Fruit fly (Drosophila melanogaster) whole organism, prepupa: ENCODE measurements around the gene CG32651.

Experiments
- Blimp-1 ChIP-seq: fragments of 200-800 bp; sonication (Bioruptor generic); optimal IDR thresholded peaks from 3 replicates; lab custom pipeline; 2017; ENCODE audit warnings: missing biosample characterization, missing genetic modification characterization, mild to moderate bottlenecking, moderate library complexity, missing genetic modification reagents
- CG11902 ChIP-seq: fragments of 200-800 bp; sonication (Bioruptor generic); optimal IDR thresholded peaks from 3 replicates; lab custom pipeline; 2016; ENCODE audit warnings: missing biosample characterization, missing genetic modification characterization
- CG34406 ChIP-seq: fragments of 200-800 bp; sonication (Bioruptor generic); optimal IDR thresholded peaks from 3 replicates; lab custom pipeline; 2016; ENCODE audit warnings: missing biosample characterization, missing genetic modification characterization
- CG9139 ChIP-seq: fragments of 200-800 bp; sonication (Bioruptor generic); optimal IDR thresholded peaks from 3 replicates; lab custom pipeline; 2017; ENCODE audit warnings: missing biosample characterization, mild to moderate bottlenecking, missing genetic modification characterization
- Gug ChIP-seq: fragments of 200-800 bp; sonication (Bioruptor generic); IDR thresholded peaks from 2 replicates; pipeline ENCODE4 v1.3.6; 2022; ENCODE audit warnings: missing biosample characterization, missing genetic modification characterization
- Lpt ChIP-seq: fragments of 200-800 bp; sonication (Bioruptor generic); optimal IDR thresholded peaks from 3 replicates; lab custom pipeline; 2016; ENCODE audit warnings: missing biosample characterization, missing genetic modification characterization
- OdsH ChIP-seq: fragments of 200-800 bp; sonication (Bioruptor generic); optimal IDR thresholded peaks from 3 replicates; lab custom pipeline; 2016; ENCODE audit warnings: missing biosample characterization, missing genetic modification characterization
- Sox102F ChIP-seq: fragments of 200-800 bp; sonication (Bioruptor generic); optimal IDR thresholded peaks from 2 replicates; lab custom pipeline; 2016; ENCODE audit warnings: missing biosample characterization, mild to moderate bottlenecking, missing genetic modification characterization
- net ChIP-seq: fragments of 200-800 bp; sonication (Bioruptor generic); optimal IDR thresholded peaks from 3 replicates; lab custom pipeline; 2016; ENCODE audit warnings: missing biosample characterization, missing genetic modification characterization
- topi ChIP-seq: fragments of 200-800 bp; sonication (Bioruptor generic); optimal IDR thresholded peaks from 3 replicates; lab custom pipeline; 2016; ENCODE audit warnings: missing biosample characterization, missing genetic modification characterization
- vri ChIP-seq: fragments of 200-800 bp; sonication (Bioruptor generic); optimal IDR thresholded peaks from 3 replicates; lab custom pipeline; 2016; ENCODE audit warnings: missing biosample characterization, mild to moderate bottlenecking, missing genetic modification characterization

- no peak for TF ChIP-seq CG34406 (GFP tag; lab: Kevin White, UChicago)
- no peak for TF ChIP-seq CG11902 (GFP tag; lab: Kevin White, UChicago)
- TF ChIP-seq net (GFP tag; lab: Kevin White, UChicago) = no peak
- no peak for TF ChIP-seq Sox102F (GFP tag; lab: Kevin White, UChicago)
- no peak for TF ChIP-seq Lpt (GFP tag; lab: Kevin White, UChicago)
- no peak for TF ChIP-seq Gug (GFP tag; lab: Robert Waterston, UW)
- no peak for TF ChIP-seq topi (GFP tag; lab: Kevin White, UChicago)
- no peak for TF ChIP-seq vri
- no peak for TF ChIP-seq Blimp-1 (GFP tag; lab: Kevin White, UChicago)
- no peak for TF ChIP-seq CG9139 (GFP tag; lab: Kevin White, UChicago)
- no peak for TF ChIP-seq OdsH
These were observed 52.2 kb downstream of the CG32651 start for dm6 chrX:12356093-12356492.
